Comparison of ENCODE assay signal across 1 fruit fly cellular context in genomic region chr3R:24557020-24557465, dm6.
TF ChIP-seq lines count a peak whose summit lies in the region.

No protein-coding gene starts in this region.

TF ChIP-seq in whole organism, embryonic, 481 proteins besides CTCF, POLR2A, EP300 and RAD21 (continued from another document and continues in another):
- TF ChIP-seq slp2 (GFP tag; optimal IDR thresholded peaks at IDR 0.05; lab: Kevin White, UChicago) (no peak), org-1 (GFP tag; optimal IDR thresholded peaks at IDR 0.05; lab: Kevin White, UChicago) (no peak), pb (GFP tag; optimal IDR thresholded peaks at IDR 0.05; lab: Kevin White, UChicago) (no peak), Dfd (GFP tag; optimal IDR thresholded peaks at IDR 0.05; lab: Kevin White, UChicago) (no peak), CG32532 (GFP tag; IDR thresholded peaks at IDR 0.05; lab: Robert Waterston, UW) (peak; percentile 89), CG10565 (GFP tag; optimal IDR thresholded peaks at IDR 0.05; lab: Kevin White, UChicago) (no peak), tin (GFP tag; optimal IDR thresholded peaks at IDR 0.05; lab: Kevin White, UChicago) (peak; percentile 81), C15 (GFP tag; IDR thresholded peaks at IDR 0.05; lab: Robert Waterston, UW) (no peak), vnd (GFP tag; IDR thresholded peaks at IDR 0.05; lab: Robert Waterston, UW; ENCODE audit: partially characterized antibody) (peak; percentile 64), Hey (tag; optimal IDR thresholded peaks at IDR 0.05; lab: Kevin White, UChicago) (no peak), bbx (GFP tag; IDR thresholded peaks at IDR 0.05; lab: Robert Waterston, UW; ENCODE audit: partially characterized antibody) (peak; percentile 96), Nf-YB (GFP tag; optimal IDR thresholded peaks at IDR 0.05; lab: Kevin White, UChicago) (peak; percentile 7), CG7745 (tag; optimal IDR thresholded peaks at IDR 0.05; lab: Kevin White, UChicago) (no peak), ERR (GFP tag; optimal IDR thresholded peaks at IDR 0.05; lab: Kevin White, UChicago) (peak; percentile 50), stc (GFP tag; IDR thresholded peaks at IDR 0.05; lab: Robert Waterston, UW) (no peak), CG2116 (GFP tag; optimal IDR thresholded peaks at IDR 0.05; lab: Kevin White, UChicago) (peak; percentile 8), Elba2 (GFP tag; optimal IDR thresholded peaks at IDR 0.05; lab: Kevin White, UChicago) (peak; percentile 12), disco-r (GFP tag; optimal IDR thresholded peaks at IDR 0.05; lab: Kevin White, UChicago) (no peak), Dp (GFP tag; optimal IDR thresholded peaks at IDR 0.05; lab: Kevin White, UChicago) (peak; percentile 18), CG11560 (tag; IDR thresholded peaks at IDR 0.05; lab: Robert Waterston, UW) (no peak), scrt (GFP tag; optimal IDR thresholded peaks at IDR 0.05; lab: Kevin White, UChicago) (no peak), Fer2 (tag; optimal IDR thresholded peaks at IDR 0.05; lab: Kevin White, UChicago) (no peak), cas (GFP tag; IDR thresholded peaks at IDR 0.05; lab: Robert Waterston, UW) (0 out of 2 replicates have a peak, but pooled peaks have one; percentile 37), h (optimal IDR thresholded peaks at IDR 0.05; lab: Kevin White, UChicago) (no peak), CG7271 (tag; optimal IDR thresholded peaks at IDR 0.05; lab: Kevin White, UChicago) (no peak), CG12236 (GFP tag; optimal IDR thresholded peaks at IDR 0.05; lab: Kevin White, UChicago) (peak; percentile 4), Awh (GFP tag; IDR thresholded peaks at IDR 0.05; lab: Robert Waterston, UW) (no peak), CG7786 (GFP tag; optimal IDR thresholded peaks at IDR 0.05; lab: Kevin White, UChicago) (peak; percentile 61), CG14860 (GFP tag; IDR thresholded peaks at IDR 0.05; lab: Robert Waterston, UW; ENCODE audit: partially characterized antibody) (peak; percentile 81), ci (GFP tag; IDR thresholded peaks at IDR 0.05; lab: Robert Waterston, UW) (peak; percentile 83), chinmo (GFP tag; IDR thresholded peaks at IDR 0.05; lab: Robert Waterston, UW; ENCODE audit: partially characterized antibody) (peak; percentile 66; the same call in 2 of the 4 replicates), chif (GFP tag; optimal IDR thresholded peaks at IDR 0.05; lab: Kevin White, UChicago) (peak; percentile 46 to 84), CG15514 (GFP tag; optimal IDR thresholded peaks at IDR 0.05; lab: Kevin White, UChicago) (no peak), CG3407 (GFP tag; optimal IDR thresholded peaks at IDR 0.05; lab: Kevin White, UChicago) (no peak), MTF-1 (GFP tag; optimal IDR thresholded peaks at IDR 0.05; lab: Kevin White, UChicago; ENCODE audit: borderline replicate concordance) (peak; percentile 50), CG6272 (GFP tag; IDR thresholded peaks at IDR 0.05; lab: Robert Waterston, UW) (no peak; the same call in 1 of the 2 replicates), CG13624 (GFP tag; optimal IDR thresholded peaks at IDR 0.05; lab: Kevin White, UChicago) (peak; percentile 95), sc (optimal IDR thresholded peaks at IDR 0.05; lab: Kevin White, UChicago) (no peak), sc (GFP tag; optimal IDR thresholded peaks at IDR 0.05; lab: Kevin White, UChicago) (no peak), sqz (GFP tag; optimal IDR thresholded peaks at IDR 0.05; lab: Kevin White, UChicago) (no peak), zfh1 (GFP tag; IDR thresholded peaks at IDR 0.05; lab: Robert Waterston, UW) (peak; percentile 76), Oaz (GFP tag; IDR thresholded peaks at IDR 0.05; lab: Robert Waterston, UW) (no peak), CG17359 (tag; optimal IDR thresholded peaks at IDR 0.05; lab: Kevin White, UChicago) (peak; percentile 54), CG2129 (GFP tag; IDR thresholded peaks at IDR 0.05; lab: Robert Waterston, UW; ENCODE audit: partially characterized antibody) (no peak), CG30020 (tag; optimal IDR thresholded peaks at IDR 0.05; lab: Kevin White, UChicago) (no peak), CG13424 (tag; optimal IDR thresholded peaks at IDR 0.05; lab: Kevin White, UChicago) (peak; percentile 49), CG9932 (GFP tag; IDR thresholded peaks at IDR 0.05; lab: Robert Waterston, UW) (no peak), shn (GFP tag; optimal IDR thresholded peaks at IDR 0.05; lab: Kevin White, UChicago) (peak; percentile 69), Antp (GFP tag; optimal IDR thresholded peaks at IDR 0.05; lab: Kevin White, UChicago) (peak; percentile 42), gsb (GFP tag; IDR thresholded peaks at IDR 0.05; lab: Robert Waterston, UW) (peak; percentile 43; the same call in 1 of the 2 replicates), CG16863 (GFP tag; optimal IDR thresholded peaks at IDR 0.05; lab: Kevin White, UChicago) (peak; percentile 61), CG10209 (GFP tag; optimal IDR thresholded peaks at IDR 0.05; lab: Kevin White, UChicago) (peak; percentile 55), run (tag; optimal IDR thresholded peaks at IDR 0.05; lab: Kevin White, UChicago) (no peak), row (GFP tag; IDR thresholded peaks at IDR 0.05; lab: Robert Waterston, UW) (no peak; the same call in 2 of the 3 replicates), CG5180 (GFP tag; optimal IDR thresholded peaks at IDR 0.05; lab: Kevin White, UChicago) (no peak), CG15269 (tag; optimal IDR thresholded peaks at IDR 0.05; lab: Kevin White, UChicago) (peak; percentile 65), Trl (optimal IDR thresholded peaks at IDR 0.05; lab: Kevin White, UChicago) (no peak), Trl (GFP tag; optimal IDR thresholded peaks at IDR 0.05; lab: Kevin White, UChicago) (peak; percentile 41), Max (GFP tag; optimal IDR thresholded peaks at IDR 0.05; lab: Kevin White, UChicago) (no peak), otp (GFP tag; IDR thresholded peaks at IDR 0.05; lab: Robert Waterston, UW) (no peak), knrl (GFP tag; IDR thresholded peaks at IDR 0.05; lab: Robert Waterston, UW; ENCODE audit: partially characterized antibody) (0 out of 3 replicates have a peak, but pooled peaks have one; percentile 69), CG6175 (GFP tag; IDR thresholded peaks at IDR 0.05; lab: Robert Waterston, UW) (no peak; the same call in 2 of the 3 replicates), CG6765 (GFP tag; optimal IDR thresholded peaks at IDR 0.05; lab: Kevin White, UChicago) (no peak), gsb-n (tag; optimal IDR thresholded peaks at IDR 0.05; lab: Kevin White, UChicago) (peak; percentile 18), B-H2 (GFP tag; optimal IDR thresholded peaks at IDR 0.05; lab: Kevin White, UChicago) (peak; percentile 76), chn (GFP tag; optimal IDR thresholded peaks at IDR 0.05; lab: Kevin White, UChicago) (peak; percentile 55), TFAM (GFP tag; optimal IDR thresholded peaks at IDR 0.05; lab: Kevin White, UChicago) (no peak), CG34224 (GFP tag; IDR thresholded peaks at IDR 0.05; lab: Robert Waterston, UW; ENCODE audit: partially characterized antibody) (peak; percentile 40; the same call in 1 of the 3 replicates), nom (GFP tag; optimal IDR thresholded peaks at IDR 0.05; lab: Kevin White, UChicago) (peak; percentile 67), Usf (GFP tag; optimal IDR thresholded peaks at IDR 0.05; lab: Kevin White, UChicago) (peak; percentile 4), CG11085 (GFP tag; IDR thresholded peaks at IDR 0.05; lab: Robert Waterston, UW) (peak; percentile 74), corto (GFP tag; optimal IDR thresholded peaks at IDR 0.05; lab: Kevin White, UChicago) (no peak), bowl (GFP tag; IDR thresholded peaks at IDR 0.05; lab: Robert Waterston, UW) (peak; percentile 45; the same call in 1 of the 2 replicates), CG8944 (GFP tag; optimal IDR thresholded peaks at IDR 0.05; lab: Kevin White, UChicago) (peak; percentile 40), ara (GFP tag; IDR thresholded peaks at IDR 0.05; lab: Robert Waterston, UW) (no peak; the same call in 1 of the 2 replicates), CG4404 (GFP tag; IDR thresholded peaks at IDR 0.05; lab: Robert Waterston, UW) (no peak), emc (GFP tag; optimal IDR thresholded peaks at IDR 0.05; lab: Kevin White, UChicago) (no peak), Hand (GFP tag; optimal IDR thresholded peaks at IDR 0.05; lab: Kevin White, UChicago) (no peak), tna (GFP tag; IDR thresholded peaks at IDR 0.05; lab: Robert Waterston, UW; ENCODE audit: partially characterized antibody) (peak; percentile 85), Stat92E (GFP tag; optimal IDR thresholded peaks at IDR 0.05; lab: Kevin White, UChicago) (peak in 1 of 3 experiments; percentile 78), CG12942 (GFP tag; optimal IDR thresholded peaks at IDR 0.05; lab: Kevin White, UChicago) (peak; percentile 35), CG18476 (GFP tag; optimal IDR thresholded peaks at IDR 0.05; lab: Kevin White, UChicago) (no peak), gcm (GFP tag; optimal IDR thresholded peaks at IDR 0.05; lab: Kevin White, UChicago) (no peak), CG15479 (GFP tag; optimal IDR thresholded peaks at IDR 0.05; lab: Kevin White, UChicago) (no peak), CG15601 (tag; optimal IDR thresholded peaks at IDR 0.05; lab: Kevin White, UChicago) (peak; percentile 96), Mad (GFP tag; optimal IDR thresholded peaks at IDR 0.05; lab: Kevin White, UChicago) (peak; percentile 74), CG42726 (GFP tag; IDR thresholded peaks at IDR 0.05; lab: Robert Waterston, UW; ENCODE audit: partially characterized antibody) (peak; percentile 97), cwo (GFP tag; optimal IDR thresholded peaks at IDR 0.05; lab: Kevin White, UChicago) (no peak), B-H1 (GFP tag; IDR thresholded peaks at IDR 0.05; lab: Robert Waterston, UW) (no peak; the same call in 2 of the 3 replicates), Dbx (GFP tag; IDR thresholded peaks at IDR 0.05; lab: Robert Waterston, UW) (peak; percentile 85), wek (GFP tag; optimal IDR thresholded peaks at IDR 0.05; lab: Kevin White, UChicago) (no peak), Meics (GFP tag; optimal IDR thresholded peaks at IDR 0.05; lab: Kevin White, UChicago) (peak; percentile 70), Hsf (GFP tag; optimal IDR thresholded peaks at IDR 0.05; lab: Kevin White, UChicago) (peak; percentile 83), CG6683 (GFP tag; optimal IDR thresholded peaks at IDR 0.05; lab: Kevin White, UChicago) (no peak), Doc3 (GFP tag; IDR thresholded peaks at IDR 0.05; lab: Robert Waterston, UW; ENCODE audit: partially characterized antibody) (no peak), CG6689 (GFP tag; IDR thresholded peaks at IDR 0.05; lab: Robert Waterston, UW) (no peak), Atf3 (GFP tag; optimal IDR thresholded peaks at IDR 0.05; lab: Kevin White, UChicago) (peak; percentile 66), YL-1 (GFP tag; optimal IDR thresholded peaks at IDR 0.05; lab: Kevin White, UChicago) (no peak), ewg (GFP tag; optimal IDR thresholded peaks at IDR 0.05; lab: Kevin White, UChicago) (peak; percentile 40), en (GFP tag; optimal IDR thresholded peaks at IDR 0.05; lab: Kevin White, UChicago) (no peak), CG16815 (GFP tag; optimal IDR thresholded peaks at IDR 0.05; lab: Kevin White, UChicago) (peak; percentile 45), CG10543 (GFP tag; optimal IDR thresholded peaks at IDR 0.05; lab: Kevin White, UChicago) (peak; percentile 52), crc (GFP tag; optimal IDR thresholded peaks at IDR 0.05; lab: Kevin White, UChicago) (no peak), CG12155 (GFP tag; optimal IDR thresholded peaks at IDR 0.05; lab: Kevin White, UChicago) (peak; percentile 55), her (GFP tag; optimal IDR thresholded peaks at IDR 0.05; lab: Kevin White, UChicago) (peak; percentile 18), MESR4 (GFP tag; optimal IDR thresholded peaks at IDR 0.05; lab: Kevin White, UChicago) (no peak), CG6813 (GFP tag; optimal IDR thresholded peaks at IDR 0.05; lab: Kevin White, UChicago) (no peak), NfI (GFP tag; optimal IDR thresholded peaks at IDR 0.05; lab: Kevin White, UChicago) (peak; percentile 74), CG14014 (GFP tag; IDR thresholded peaks at IDR 0.05; lab: Robert Waterston, UW) (peak; percentile 15; the same call in 1 of the 2 replicates), CG17612 (GFP tag; IDR thresholded peaks at IDR 0.05; lab: Robert Waterston, UW) (peak; percentile 31; the same call in 1 of the 2 replicates), CG2875 (GFP tag; optimal IDR thresholded peaks at IDR 0.05; lab: Kevin White, UChicago) (no peak), E2f1 (GFP tag; IDR thresholded peaks at IDR 0.05; lab: Robert Waterston, UW) (no peak), CG4730 (GFP tag; IDR thresholded peaks at IDR 0.05; lab: Robert Waterston, UW) (no peak; the same call in 1 of the 2 replicates), jumu (GFP tag; optimal IDR thresholded peaks at IDR 0.05; lab: Kevin White, UChicago) (no peak), Hr51 (GFP tag; optimal IDR thresholded peaks at IDR 0.05; lab: Kevin White, UChicago) (peak; percentile 56 to 62), sim (GFP tag; IDR thresholded peaks at IDR 0.05; lab: Robert Waterston, UW) (no peak), Chrac-16 (GFP tag; optimal IDR thresholded peaks at IDR 0.05; lab: Kevin White, UChicago) (peak; percentile 82), hkb (optimal IDR thresholded peaks at IDR 0.05; lab: Kevin White, UChicago) (no peak), hkb (GFP tag; IDR thresholded peaks at IDR 0.05; lab: Robert Waterston, UW) (peak; percentile 62), lab (GFP tag; optimal IDR thresholded peaks at IDR 0.05; lab: Kevin White, UChicago) (peak; percentile 60), Fer1 (GFP tag; optimal IDR thresholded peaks at IDR 0.05; lab: Kevin White, UChicago) (peak; percentile 59), fd102C (GFP tag; optimal IDR thresholded peaks at IDR 0.05; lab: Kevin White, UChicago) (no peak), CG13296 (GFP tag; optimal IDR thresholded peaks at IDR 0.05; lab: Kevin White, UChicago) (peak; percentile 4), CG33557 (GFP tag; optimal IDR thresholded peaks at IDR 0.05; lab: Kevin White, UChicago) (peak; percentile 43), HLHmδ (GFP tag; optimal IDR thresholded peaks at IDR 0.05; lab: Kevin White, UChicago) (no peak), CrebB (tag; optimal IDR thresholded peaks at IDR 0.05; lab: Kevin White, UChicago) (no peak), pan (optimal IDR thresholded peaks at IDR 0.05; lab: Kevin White, UChicago) (no peak), pan (GFP tag; optimal IDR thresholded peaks at IDR 0.05 in 1 of 2, IDR thresholded peaks at IDR 0.05 in 1 of 2) (peak in 1 of 2 experiments; percentile 72), HmgD (GFP tag; optimal IDR thresholded peaks at IDR 0.05; lab: Kevin White, UChicago) (peak; percentile 26), CG8290 (GFP tag; optimal IDR thresholded peaks at IDR 0.05; lab: Kevin White, UChicago) (peak; percentile 66), CG8290 (tag; optimal IDR thresholded peaks at IDR 0.05; lab: Kevin White, UChicago) (peak in 1 of 2 experiments; percentile 83)
